Worm (Caenorhabditis elegans) whole organism, midembryonic: ENCODE results near the gene syf-2.

Experiments used
- flt-1 ChIP-seq: fragments of 200-800 bp; sonication (Bioruptor generic); IDR thresholded peaks from 2 replicates; pipeline ENCODE4 v1.3.6; 2022; ENCODE audit warnings: missing genetic modification characterization, missing compliant biosample characterization
- klf-2 ChIP-seq: fragments of 200-800 bp; sonication (Bioruptor generic); conservative IDR thresholded peaks from 2 replicates; pipeline ENCODE4 v1.3.6; 2022; ENCODE audit warnings: missing genetic modification reagents, missing genetic modification characterization, missing compliant biosample characterization
- med-1 ChIP-seq: sonication (generic microtip); optimal IDR thresholded peaks from 2 replicates; lab custom pipeline; 2017; ENCODE audit warnings: missing genetic modification characterization, mild to moderate bottlenecking, missing compliant biosample characterization, antibody characterized with exemption, missing genetic modification reagents; ENCODE audit not compliant: insufficient read depth
- ref-1 ChIP-seq: fragments of 200-800 bp; sonication (Bioruptor generic); conservative IDR thresholded peaks from 2 replicates; pipeline ENCODE4 v1.3.6; 2022; ENCODE audit warnings: missing genetic modification reagents, missing genetic modification characterization, missing compliant biosample characterization
- ztf-23 ChIP-seq: fragments of 200-800 bp; sonication (Bioruptor generic); IDR thresholded peaks from 2 replicates; pipeline ENCODE4 v1.3.6; 2022; ENCODE audit warnings: missing genetic modification reagents, missing genetic modification characterization, missing compliant biosample characterization
- ztf-29 ChIP-seq: fragments of 200-800 bp; sonication (Bioruptor generic); IDR thresholded peaks from 2 replicates; pipeline ENCODE4 v1.3.6; 2022; ENCODE audit warnings: missing genetic modification reagents, missing genetic modification characterization, missing compliant biosample characterization

- TF ChIP-seq flt-1 (GFP tag; lab: Robert Waterston, UW), result 0 out of 2 replicates have a peak, but pooled peaks have one; percentile 38
- no peak for TF ChIP-seq ztf-29 (GFP tag; lab: Robert Waterston, UW)
- no peak for TF ChIP-seq ztf-23 (GFP tag; lab: Robert Waterston, UW)
- TF ChIP-seq med-1 (GFP tag; lab: Kevin White, UChicago), result no peak
- TF ChIP-seq klf-2 (GFP tag; lab: Robert Waterston, UW), result no peak
- no peak for TF ChIP-seq ref-1 (GFP tag; lab: Robert Waterston, UW)
Observed at ce11 chrIII:7158709-7159108, 3.2 kb downstream of the syf-2 start, which contains the start of gene nuo-4.
